Worm (Caenorhabditis elegans) whole organism, late embryonic: ENCODE data around the gene F57G8.7.

Source experiments
- F13H6.1 ChIP-seq: sonication (generic microtip); optimal IDR thresholded peaks from 2 replicates; lab custom pipeline; 2016; ENCODE audit warnings: missing genetic modification characterization, missing compliant biosample characterization
- fax-1 ChIP-seq: sonication (generic microtip); optimal IDR thresholded peaks from 2 replicates; lab custom pipeline; 2016; ENCODE audit warnings: missing genotype, missing genetic modification characterization, missing compliant biosample characterization
- fkh-6 ChIP-seq: sonication (generic microtip); optimal IDR thresholded peaks from 2 replicates; lab custom pipeline; 2016; ENCODE audit warnings: missing genetic modification characterization, missing compliant biosample characterization
- hlh-13 ChIP-seq: fragments of 200-800 bp; sonication (Bioruptor generic); optimal IDR thresholded peaks from 2 replicates; lab custom pipeline; 2018; ENCODE audit warnings: mild to moderate bottlenecking, missing genetic modification characterization, missing compliant biosample characterization
- nhr-11 ChIP-seq: fragments of 150-350 bp; optimal IDR thresholded peaks from 2 replicates; lab custom pipeline; 2014; ENCODE audit warnings: missing biosample characterization, missing genetic modification characterization
- pag-3 ChIP-seq: sonication (generic microtip); optimal IDR thresholded peaks from 2 replicates; lab custom pipeline; 2016; ENCODE audit warnings: missing compliant biosample characterization, missing genetic modification characterization, borderline replicate concordance
- pqm-1 ChIP-seq: sonication (generic microtip); optimal IDR thresholded peaks from 2 replicates; lab custom pipeline; 2016; ENCODE audit warnings: missing genetic modification characterization, missing compliant biosample characterization
- pros-1 ChIP-seq: fragments of 150-350 bp; optimal IDR thresholded peaks from 2 replicates; lab custom pipeline; 2014; ENCODE audit warnings: missing biosample characterization, missing genetic modification reagents, missing genetic modification characterization
- rnt-1 ChIP-seq: sonication (generic microtip); optimal IDR thresholded peaks from 2 replicates; lab custom pipeline; 2016; ENCODE audit warnings: missing genetic modification characterization, missing compliant biosample characterization
- tbx-7 ChIP-seq: sonication (generic microtip); optimal IDR thresholded peaks from 2 replicates; lab custom pipeline; 2016; ENCODE audit warnings: missing genotype, missing genetic modification characterization, missing compliant biosample characterization

DNA sequence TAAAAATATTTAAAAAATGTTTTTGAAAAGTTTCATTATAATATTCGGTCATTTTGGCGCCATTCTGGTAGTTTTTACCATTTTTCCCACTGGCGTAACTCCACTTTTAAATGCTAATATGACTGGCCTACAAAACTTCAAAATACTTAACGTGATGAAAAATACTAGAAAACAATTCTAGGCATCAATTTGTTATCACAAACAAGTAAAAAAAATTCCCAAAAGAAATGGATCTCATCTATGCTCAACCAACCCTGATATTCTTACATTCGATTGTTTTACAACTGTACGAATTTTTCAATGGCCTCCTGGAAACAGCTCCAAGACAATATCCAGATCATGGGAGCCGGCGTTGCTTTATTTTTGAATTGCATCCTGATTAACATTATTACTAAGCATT is 13.9 kb upstream of the F57G8.7 start, which contains the start of gene str-214:
- TF ChIP-seq pag-3 (tag; lab: Kevin White, UChicago) (no peak), fkh-6 (tag; lab: Kevin White, UChicago) (no peak), hlh-13 (GFP tag; lab: Kevin White, UChicago) (no peak), fax-1 (tag; lab: Kevin White, UChicago) (no peak), F13H6.1 (tag; lab: Kevin White, UChicago) (no peak), pqm-1 (no peak), rnt-1 (tag; lab: Kevin White, UChicago) (no peak), tbx-7 (tag; lab: Kevin White, UChicago) (no peak), pros-1 (tag; lab: Kevin White, UChicago) (no peak), nhr-11 (tag; lab: Kevin White, UChicago) (no peak)
